Fruit fly (Drosophila melanogaster) whole organism, adult: ENCODE results near the gene CG15602.

ENCODE experiments used
- CG11617 ChIP-seq: fragments of 200-800 bp; sonication (Bioruptor generic); optimal IDR thresholded peaks from 2 replicates; lab custom pipeline; 2017; ENCODE audit warnings: mild to moderate bottlenecking, missing biosample characterization, missing genetic modification reagents, missing genetic modification characterization
- CG12768 ChIP-seq: fragments of 200-800 bp; sonication (Bioruptor generic); optimal IDR thresholded peaks from 2 replicates; lab custom pipeline; 2017; ENCODE audit warnings: missing biosample characterization, missing genetic modification characterization, mild to moderate bottlenecking, moderate library complexity, missing genetic modification reagents
- CG14711 ChIP-seq: fragments of 200-800 bp; sonication (Bioruptor generic); optimal IDR thresholded peaks from 2 replicates; lab custom pipeline; 2018; ENCODE audit warnings: missing biosample characterization, mild to moderate bottlenecking, missing genetic modification characterization, moderate library complexity
- CG1620 ChIP-seq: fragments of 200-800 bp; sonication (Bioruptor generic); optimal IDR thresholded peaks from 2 replicates; lab custom pipeline; 2016; ENCODE audit warnings: missing biosample characterization, missing genetic modification characterization
- CG33017 ChIP-seq: fragments of 200-800 bp; sonication (Bioruptor generic); optimal IDR thresholded peaks from 2 replicates; lab custom pipeline; 2018; ENCODE audit warnings: missing biosample characterization, mild to moderate bottlenecking, missing genetic modification characterization, moderate library complexity
- CG5204 ChIP-seq: fragments of 200-800 bp; sonication (Bioruptor generic); optimal IDR thresholded peaks from 2 replicates; lab custom pipeline; 2016; ENCODE audit warnings: missing biosample characterization, missing genetic modification characterization
- CG7045 ChIP-seq: fragments of 200-800 bp; sonication (Bioruptor generic); optimal IDR thresholded peaks from 2 replicates; lab custom pipeline; 2017; ENCODE audit warnings: missing biosample characterization, mild to moderate bottlenecking, missing genetic modification characterization
- CG7101 ChIP-seq: fragments of 200-800 bp; sonication (Bioruptor generic); optimal IDR thresholded peaks from 2 replicates; lab custom pipeline; 2018; ENCODE audit warnings: missing biosample characterization, mild to moderate bottlenecking, missing genetic modification characterization, moderate library complexity
- Clk ChIP-seq: fragments of 200-800 bp; sonication (Bioruptor generic); optimal IDR thresholded peaks from 2 replicates; lab custom pipeline; 2017; ENCODE audit warnings: missing biosample characterization, missing genetic modification characterization
- Crg-1 ChIP-seq: fragments of 200-800 bp; sonication (Bioruptor generic); optimal IDR thresholded peaks from 2 replicates; lab custom pipeline; 2016; ENCODE audit warnings: missing biosample characterization, missing genetic modification characterization
- Hr96 ChIP-seq: fragments of 200-800 bp; sonication (Bioruptor generic); optimal IDR thresholded peaks from 2 replicates; lab custom pipeline; 2016; ENCODE audit warnings: missing biosample characterization, missing genetic modification characterization
- Mnt ChIP-seq: fragments of 200-800 bp; sonication (Bioruptor generic); optimal IDR thresholded peaks from 2 replicates; lab custom pipeline; 2016; ENCODE audit warnings: missing biosample characterization, mild to moderate bottlenecking, missing genetic modification characterization
- bab1 ChIP-seq: fragments of 200-800 bp; sonication (Bioruptor generic); optimal IDR thresholded peaks from 3 replicates; lab custom pipeline; 2019; ENCODE audit warnings: missing biosample characterization, mild to moderate bottlenecking, missing genetic modification characterization, moderate library complexity
- cic ChIP-seq: fragments of 200-800 bp; sonication (Bioruptor generic); optimal IDR thresholded peaks from 2 replicates; lab custom pipeline; 2017; ENCODE audit warnings: missing biosample characterization, mild to moderate bottlenecking, missing genetic modification characterization, moderate library complexity
- cnc ChIP-seq, 2 experiments: fragments of >200 bp; optimal IDR thresholded peaks; 2 replicates each; lab custom pipeline; 2017
- kay ChIP-seq: fragments of 200-800 bp; sonication (Bioruptor generic); peaks from one replicate; lab custom pipeline; 2016; ENCODE audit warnings: missing biosample characterization, missing genetic modification characterization, borderline replicate concordance
- ovo ChIP-seq: fragments of 200-800 bp; sonication (Bioruptor generic); optimal IDR thresholded peaks from 2 replicates; lab custom pipeline; 2016; ENCODE audit warnings: missing biosample characterization, missing genetic modification characterization
- pad ChIP-seq: fragments of 200-800 bp; sonication (Bioruptor generic); optimal IDR thresholded peaks from 3 replicates; lab custom pipeline; 2017; ENCODE audit warnings: missing biosample characterization, missing genetic modification characterization, mild to moderate bottlenecking, moderate library complexity, missing genetic modification reagents
- tj ChIP-seq: fragments of 200-800 bp; sonication (Bioruptor generic); optimal IDR thresholded peaks from 3 replicates; lab custom pipeline; 2017; ENCODE audit warnings: missing biosample characterization, mild to moderate bottlenecking, missing genetic modification characterization, moderate library complexity
- toe ChIP-seq: fragments of 200-800 bp; sonication (Bioruptor generic); optimal IDR thresholded peaks from 2 replicates; lab custom pipeline; 2016; ENCODE audit warnings: missing biosample characterization, missing genetic modification characterization

The CG15602 gene

DNA sequence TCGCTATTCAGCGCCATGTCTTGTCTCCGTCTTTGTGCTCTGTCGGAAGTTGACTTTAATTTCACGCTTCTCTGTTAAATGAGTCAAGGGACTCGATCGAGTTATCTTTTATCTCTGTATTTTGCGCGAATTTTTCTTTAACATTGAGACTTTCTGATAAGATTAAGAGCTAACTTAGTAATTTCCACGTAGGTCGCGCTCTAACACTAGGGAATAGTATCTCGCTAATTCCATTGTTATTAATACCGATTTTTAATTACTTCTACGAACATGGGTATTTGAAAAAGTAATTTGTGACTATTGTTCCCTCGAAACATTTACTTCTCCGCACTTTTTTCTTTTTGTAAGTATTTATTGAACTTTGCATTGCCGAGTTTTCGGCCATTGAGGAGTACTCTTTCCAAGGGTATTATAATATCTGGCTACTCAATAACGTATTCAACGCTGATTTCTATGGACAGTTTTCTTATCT is 32.8 kb upstream of the CG15602 start, which contains the start of gene CG8952:
Gene CG8952, minus strand, starts transcription at position 51 of the 472 bp plus-strand sequence.
- TF ChIP-seq kay (GFP tag; lab: Kevin White, UChicago) (peak; percentile 50), Crg-1 (no peak)

DNA sequence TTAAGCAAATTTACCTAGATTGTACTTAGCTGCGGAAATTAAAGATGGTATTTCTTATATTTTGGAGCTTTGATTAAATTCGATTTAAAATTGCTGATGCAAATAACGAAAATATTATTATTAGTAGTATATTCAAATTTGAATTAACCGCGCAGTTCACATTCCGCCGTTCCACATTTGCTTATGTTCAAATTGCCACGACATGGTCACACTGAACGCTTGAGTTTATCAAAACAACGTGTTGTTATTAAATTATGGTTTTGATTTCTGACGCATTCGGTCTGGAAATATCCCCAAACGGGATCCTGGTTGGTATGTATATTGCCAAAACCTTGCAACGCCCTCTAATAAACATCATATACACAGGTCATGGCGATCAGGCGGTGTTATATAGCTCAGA is 29.8 kb upstream of the CG15602 start, which contains the start of gene CG33172:
Gene CG33172, plus strand, starts transcription at position 208 of the 400 bp plus-strand sequence.
- TF ChIP-seq CG33017 (tag; lab: Kevin White, UChicago): no peak
- no peak for TF ChIP-seq CG7045 (GFP tag; lab: Kevin White, UChicago)
- no peak for TF ChIP-seq tj (GFP tag; lab: Kevin White, UChicago)
- TF ChIP-seq Crg-1: no peak
- TF ChIP-seq cic (GFP tag; lab: Kevin White, UChicago): no peak
- no peak for TF ChIP-seq CG12768 (GFP tag; lab: Kevin White, UChicago)
- no peak for TF ChIP-seq Mnt

DNA sequence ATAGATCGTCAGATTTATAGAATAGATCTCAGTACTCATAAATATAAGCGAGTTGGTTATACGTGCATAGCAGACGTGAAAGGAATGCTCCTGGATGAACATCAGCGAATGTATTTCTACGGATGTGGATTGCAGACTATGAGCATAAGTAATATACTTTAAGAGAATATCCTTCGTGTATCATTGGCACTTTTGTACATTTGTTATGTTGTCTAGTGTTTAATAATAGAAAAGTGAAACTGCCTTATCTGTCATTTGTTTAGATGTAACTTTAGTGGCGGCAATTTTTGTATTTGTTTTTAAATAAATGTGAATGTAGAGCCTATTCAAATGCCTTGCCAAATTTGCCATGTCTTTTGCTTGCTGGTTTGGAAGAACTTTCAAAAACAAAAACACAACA is 26.6 kb upstream of the CG15602 start, which contains the start of gene CG43672:
Gene CG43672, plus strand, starts transcription at position 301 of the 400 bp plus-strand sequence.
- TF ChIP-seq CG14711 (tag; lab: Kevin White, UChicago) (no peak), toe (GFP tag; lab: Kevin White, UChicago) (no peak), Clk (GFP tag; lab: Kevin White, UChicago) (no peak), CG11617 (GFP tag; lab: Kevin White, UChicago) (no peak), ovo (GFP tag; lab: Kevin White, UChicago) (no peak), cic (GFP tag; lab: Kevin White, UChicago) (no peak), Crg-1 (no peak), kay (GFP tag; lab: Kevin White, UChicago) (no peak), CG7101 (no peak), Hr96 (GFP tag; lab: Kevin White, UChicago) (no peak), pad (GFP tag; lab: Kevin White, UChicago) (no peak), CG5204 (GFP tag; lab: Kevin White, UChicago) (no peak), CG7045 (GFP tag; lab: Kevin White, UChicago) (no peak), cnc (optimal IDR thresholded peaks at IDR 0.05; lab: Kevin White, UChicago) (no peak), CG33017 (tag; lab: Kevin White, UChicago) (no peak), Mnt (no peak), CG12768 (GFP tag; lab: Kevin White, UChicago) (no peak), bab1 (GFP tag; lab: Kevin White, UChicago) (no peak), CG1620 (no peak), tj (GFP tag; lab: Kevin White, UChicago) (no peak)

DNA sequence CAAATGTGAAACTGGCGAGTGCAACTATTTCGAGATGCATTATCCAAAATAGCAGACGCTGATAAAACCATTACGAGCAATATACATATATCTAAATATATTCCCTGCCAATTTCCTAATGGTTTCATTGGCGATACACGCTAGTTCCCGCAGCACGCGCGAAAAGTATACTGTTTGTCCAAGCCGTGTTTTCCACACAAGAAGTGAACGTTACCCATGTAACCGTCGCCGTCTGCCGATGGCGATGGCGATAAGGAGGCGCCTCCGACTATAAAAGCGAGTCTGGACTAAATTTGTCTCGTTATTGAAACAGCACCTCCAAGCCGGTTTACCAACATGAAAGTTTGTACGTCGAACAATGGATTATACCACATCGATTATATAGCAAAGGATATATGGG is 20.4 kb upstream of the CG15602 start, which contains the start of gene CG43673:
Gene CG43673, plus strand, starts transcription at position 301 of the 400 bp plus-strand sequence.
- no peak for TF ChIP-seq CG12768 (GFP tag; lab: Kevin White, UChicago)
- TF ChIP-seq pad (GFP tag; lab: Kevin White, UChicago): no peak
- no peak for TF ChIP-seq Crg-1
- no peak for TF ChIP-seq CG5204 (GFP tag; lab: Kevin White, UChicago)
- TF ChIP-seq CG1620: no peak
- TF ChIP-seq bab1 (GFP tag; lab: Kevin White, UChicago): no peak
- TF ChIP-seq Hr96 (GFP tag; lab: Kevin White, UChicago): no peak

DNA sequence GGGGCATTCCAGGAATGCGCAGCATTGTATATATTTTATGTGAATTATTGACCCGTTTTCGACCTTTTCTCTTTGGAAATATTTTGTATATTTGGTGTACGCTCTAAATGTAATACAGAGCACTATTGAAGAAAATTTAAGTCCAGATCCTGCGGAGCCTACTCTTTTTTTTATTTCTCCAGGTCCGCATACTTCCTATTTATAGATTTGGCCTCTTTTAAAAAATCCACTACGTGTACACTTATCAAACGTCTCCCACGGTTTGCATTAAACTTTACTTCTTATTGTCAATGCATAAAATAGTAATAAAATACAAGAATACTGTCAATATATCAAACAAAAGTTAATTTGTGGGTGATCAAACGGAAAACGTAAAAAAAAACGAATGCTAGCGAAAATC is 15.6 kb upstream of the CG15602 start, which contains the start of gene Efhc1.1:
Gene Efhc1.1, minus strand, starts transcription at position 101 of the 400 bp plus-strand sequence.
- TF ChIP-seq kay (GFP tag; lab: Kevin White, UChicago) (no peak), CG14711 (tag; lab: Kevin White, UChicago) (no peak), CG7045 (GFP tag; lab: Kevin White, UChicago) (no peak), tj (GFP tag; lab: Kevin White, UChicago) (no peak), CG12768 (GFP tag; lab: Kevin White, UChicago) (no peak), CG5204 (GFP tag; lab: Kevin White, UChicago) (no peak), Crg-1 (no peak), Hr96 (GFP tag; lab: Kevin White, UChicago) (no peak), toe (GFP tag; lab: Kevin White, UChicago) (no peak), ovo (GFP tag; lab: Kevin White, UChicago) (no peak), Clk (GFP tag; lab: Kevin White, UChicago) (no peak), cnc (optimal IDR thresholded peaks at IDR 0.05; lab: Kevin White, UChicago) (no peak)

DNA sequence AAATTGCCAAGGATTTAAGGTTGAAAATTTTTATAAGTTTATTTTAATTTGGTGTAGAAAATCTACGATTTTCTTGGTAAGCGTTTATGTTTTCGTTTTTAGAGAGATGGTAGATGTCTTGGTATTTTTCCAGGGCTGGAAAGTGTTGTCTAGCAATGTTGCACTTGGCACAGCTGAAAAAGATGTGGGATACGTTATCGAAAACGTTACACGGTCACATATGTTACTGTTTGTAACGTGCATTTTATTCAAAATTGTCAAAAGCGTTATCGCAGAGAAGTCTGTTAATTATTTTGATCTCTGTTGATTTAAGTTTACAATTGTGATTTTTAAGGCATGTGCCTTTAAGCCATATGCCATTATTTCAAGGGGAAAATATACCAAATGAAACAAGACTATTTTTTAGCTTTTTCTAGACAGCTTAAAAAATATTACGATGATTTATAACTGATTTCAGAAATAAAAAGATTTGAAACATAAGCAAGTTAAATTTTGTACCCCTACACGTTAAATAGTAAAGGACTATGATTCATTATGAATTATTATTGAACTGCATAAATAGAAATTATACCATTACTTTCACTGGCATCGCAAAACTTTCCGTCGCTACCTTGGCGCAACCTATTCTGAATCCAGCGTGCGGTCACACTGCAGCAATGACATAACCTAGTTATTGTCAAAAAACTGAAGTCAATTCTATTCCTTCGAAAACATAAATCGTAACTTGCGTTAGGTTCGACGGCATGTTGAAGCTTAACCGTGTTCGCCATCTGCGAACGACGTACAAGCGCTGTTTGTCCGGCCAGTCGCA is 13.6 kb upstream of the CG15602 start, which contains the start of the genes Paf-AHalpha and mRpS30:
Gene Paf-AHalpha, minus strand, starts transcription at position 155 of the 811 bp plus-strand sequence.
Gene mRpS30, plus strand, starts transcription at position 619 of the 811 bp plus-strand sequence.
- peak; percentile 45 for TF ChIP-seq bab1 (GFP tag; lab: Kevin White, UChicago)
- TF ChIP-seq Clk (GFP tag; lab: Kevin White, UChicago): no peak
